Worm (Caenorhabditis elegans): ENCODE results near the gene ZC317.2.

DNA sequence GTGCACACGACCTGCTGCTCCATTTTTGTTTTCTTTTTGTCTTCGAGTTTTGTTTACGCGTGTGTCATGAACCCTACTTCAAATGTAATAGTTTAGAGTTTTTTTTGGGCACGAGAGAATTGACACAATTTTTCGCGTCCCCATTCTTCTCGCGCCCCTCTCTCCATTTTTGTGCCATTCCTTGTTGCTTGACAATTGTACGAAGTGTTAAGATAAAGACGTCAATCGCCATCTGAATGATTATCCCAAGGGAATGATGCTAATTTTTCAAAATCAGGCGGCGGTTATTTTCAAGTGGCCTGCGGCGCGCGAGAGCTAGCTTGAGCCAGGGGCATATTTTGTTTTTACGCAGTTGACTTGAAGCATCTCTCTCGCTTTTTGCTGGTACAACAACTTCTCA, 17.5 kb upstream of the ZC317.2 start:
- no peak for TF ChIP-seq ztf-4 (tag; optimal IDR thresholded peaks at IDR 0.05)
- TF ChIP-seq lin-15B (tag; optimal IDR thresholded peaks at IDR 0.05): no peak
- TF ChIP-seq tbx-2 (tag; optimal IDR thresholded peaks at IDR 0.05): no peak
- no peak for TF ChIP-seq nhr-77 (tag; optimal IDR thresholded peaks at IDR 0.05)

Measured in whole organism, L3 larva.